Worm (Caenorhabditis elegans) whole organism, L3 larva: ENCODE data around the gene nspb-6.

Experiments
- R02D3.7 ChIP-seq: fragments of 150-350 bp; optimal IDR thresholded peaks from 2 replicates; lab custom pipeline; 2014; ENCODE audit warnings: missing biosample characterization, missing genetic modification characterization
- ZK546.5 ChIP-seq: sonication (generic microtip); optimal IDR thresholded peaks from 2 replicates; lab custom pipeline; 2017; ENCODE audit warnings: missing biosample characterization, missing genetic modification characterization
- aly-2 ChIP-seq: fragments of 150-350 bp; optimal IDR thresholded peaks from 2 replicates; lab custom pipeline; 2014; ENCODE audit warnings: missing biosample characterization, missing genetic modification characterization
- ama-1 ChIP-seq: fragments of 150-350 bp; optimal IDR thresholded peaks from 2 replicates; lab custom pipeline; 2018
- ceh-16 ChIP-seq: sonication (generic microtip); optimal IDR thresholded peaks from 2 replicates; lab custom pipeline; 2017; ENCODE audit warnings: missing biosample characterization, missing genetic modification characterization
- ceh-28 ChIP-seq: fragments of 150-350 bp; optimal IDR thresholded peaks from 2 replicates; lab custom pipeline; 2014; ENCODE audit warnings: missing biosample characterization, missing genetic modification reagents, missing genetic modification characterization
- ceh-9 ChIP-seq: sonication (generic microtip); optimal IDR thresholded peaks from 2 replicates; lab custom pipeline; 2018; ENCODE audit warnings: missing biosample characterization, missing genetic modification characterization
- daf-12 ChIP-seq: fragments of 150-350 bp; optimal IDR thresholded peaks from 2 replicates; lab custom pipeline; 2014; ENCODE audit warnings: missing biosample characterization, missing genetic modification reagents, missing genetic modification characterization
- egl-27 ChIP-seq: sonication (generic microtip); optimal IDR thresholded peaks from 4 replicates; lab custom pipeline; 2017; ENCODE audit warnings: missing biosample characterization, missing genetic modification reagents, missing genetic modification characterization
- elt-1 ChIP-seq: fragments of 150-350 bp; optimal IDR thresholded peaks from 2 replicates; lab custom pipeline; 2014; ENCODE audit warnings: missing biosample characterization, missing genetic modification characterization
- elt-2 ChIP-seq: sonication (generic microtip); optimal IDR thresholded peaks from 2 replicates; lab custom pipeline; 2016; ENCODE audit warnings: missing genetic modification reagents, mild to moderate bottlenecking, missing genetic modification characterization, missing compliant biosample characterization
- eor-1 ChIP-seq, 2 experiments: fragments of 150-350 bp; optimal IDR thresholded peaks; 2 replicates each; lab custom pipeline; 2014 to 2018; ENCODE audit warnings: missing biosample characterization in 2 of 2, missing genetic modification characterization in 2 of 2
- fkh-10 ChIP-seq: sonication (generic microtip); optimal IDR thresholded peaks from 2 replicates; lab custom pipeline; 2017; ENCODE audit warnings: missing biosample characterization, missing genetic modification reagents, missing genetic modification characterization
- fkh-2 ChIP-seq: fragments of 150-350 bp; optimal IDR thresholded peaks from 2 replicates; lab custom pipeline; 2014; ENCODE audit warnings: missing biosample characterization, missing genetic modification reagents, missing genetic modification characterization
- fos-1 ChIP-seq: fragments of 150-350 bp; optimal IDR thresholded peaks from 2 replicates; lab custom pipeline; 2014; ENCODE audit warnings: missing biosample characterization, missing genetic modification characterization
- hmg-11 ChIP-seq: sonication (generic microtip); optimal IDR thresholded peaks from 2 replicates; lab custom pipeline; 2016; ENCODE audit warnings: missing genetic modification characterization, missing compliant biosample characterization
- jun-1 ChIP-seq: fragments of 150-350 bp; optimal IDR thresholded peaks from 2 replicates; lab custom pipeline; 2014; ENCODE audit warnings: missing biosample characterization, missing genetic modification reagents, missing genetic modification characterization
- lin-15B ChIP-seq: fragments of 150-350 bp; optimal IDR thresholded peaks from 2 replicates; lab custom pipeline; 2014; ENCODE audit warnings: missing biosample characterization, missing genetic modification characterization
- lin-39 ChIP-seq: fragments of 150-350 bp; optimal IDR thresholded peaks from 2 replicates; lab custom pipeline; 2018; ENCODE audit warnings: missing biosample characterization, missing genetic modification reagents, missing genetic modification characterization
- lsy-12 ChIP-seq: sonication (generic microtip); optimal IDR thresholded peaks from 2 replicates; lab custom pipeline; 2016; ENCODE audit warnings: mild to moderate bottlenecking, missing genetic modification characterization, missing compliant biosample characterization
- mdl-1 ChIP-seq: fragments of 150-350 bp; optimal IDR thresholded peaks from 2 replicates; lab custom pipeline; 2014; ENCODE audit warnings: missing biosample characterization, missing genetic modification characterization
- mml-1 ChIP-seq: fragments of 150-350 bp; sonication (generic microtip); optimal IDR thresholded peaks from 3 replicates; lab custom pipeline; 2014; ENCODE audit warnings: missing biosample characterization, missing genetic modification characterization
- nhr-11 ChIP-seq: fragments of 150-350 bp; optimal IDR thresholded peaks from 2 replicates; lab custom pipeline; 2014; ENCODE audit warnings: missing biosample characterization, missing genetic modification characterization
- nhr-12 ChIP-seq: fragments of 150-350 bp; optimal IDR thresholded peaks from 2 replicates; lab custom pipeline; 2014; ENCODE audit warnings: missing biosample characterization, missing genetic modification characterization
- nhr-23 ChIP-seq: fragments of 150-350 bp; optimal IDR thresholded peaks from 2 replicates; lab custom pipeline; 2014; ENCODE audit warnings: missing biosample characterization, missing genetic modification reagents, missing genetic modification characterization
- nhr-28 ChIP-seq: fragments of 150-350 bp; optimal IDR thresholded peaks from 2 replicates; lab custom pipeline; 2014; ENCODE audit warnings: missing biosample characterization, missing genetic modification characterization
- nhr-43 ChIP-seq: sonication (generic microtip); optimal IDR thresholded peaks from 2 replicates; lab custom pipeline; 2016; ENCODE audit warnings: mild to moderate bottlenecking, missing genetic modification characterization, missing compliant biosample characterization; ENCODE audit not compliant: poor library complexity, severe bottlenecking
- nhr-67 ChIP-seq: fragments of 150-350 bp; optimal IDR thresholded peaks from 2 replicates; lab custom pipeline; 2014; ENCODE audit warnings: missing biosample characterization, missing genetic modification characterization
- nhr-76 ChIP-seq: fragments of 150-350 bp; sonication (generic microtip); optimal IDR thresholded peaks from 5 replicates; lab custom pipeline; 2014; ENCODE audit warnings: missing biosample characterization, missing genetic modification characterization
- nhr-77 ChIP-seq: fragments of 150-350 bp; optimal IDR thresholded peaks from 2 replicates; lab custom pipeline; 2014; ENCODE audit warnings: missing biosample characterization, missing genetic modification characterization
- pha-4 ChIP-seq: fragments of 150-350 bp; optimal IDR thresholded peaks from 2 replicates; lab custom pipeline; 2014; ENCODE audit warnings: missing biosample characterization, missing genetic modification reagents, missing genetic modification characterization
- pqm-1 ChIP-seq: fragments of 150-350 bp; optimal IDR thresholded peaks from 2 replicates; lab custom pipeline; 2017; ENCODE audit warnings: missing biosample characterization, missing genetic modification characterization, inconsistent platforms
- sea-2 ChIP-seq: fragments of 150-350 bp; sonication (generic microtip); optimal IDR thresholded peaks from 4 replicates; lab custom pipeline; 2014; ENCODE audit warnings: missing biosample characterization, missing genetic modification reagents, missing genetic modification characterization
- snpc-4 ChIP-seq: fragments of 150-350 bp; optimal IDR thresholded peaks from 2 replicates; lab custom pipeline; 2014; ENCODE audit warnings: missing biosample characterization, missing genetic modification characterization
- tbx-2 ChIP-seq: sonication (generic microtip); optimal IDR thresholded peaks from 2 replicates; lab custom pipeline; 2016; ENCODE audit warnings: mild to moderate bottlenecking, missing genetic modification characterization, missing compliant biosample characterization
- unc-39 ChIP-seq: sonication (generic microtip); optimal IDR thresholded peaks from 4 replicates; lab custom pipeline; 2017; ENCODE audit warnings: missing biosample characterization, missing genetic modification characterization
- unc-62 ChIP-seq: fragments of 150-350 bp; sonication (generic microtip); optimal IDR thresholded peaks from 4 replicates; lab custom pipeline; 2014; ENCODE audit warnings: missing biosample characterization, missing genetic modification reagents, missing genetic modification characterization
- ztf-11 ChIP-seq: fragments of 150-350 bp; optimal IDR thresholded peaks from 2 replicates; lab custom pipeline; 2014; ENCODE audit warnings: missing biosample characterization, missing genetic modification characterization
- ztf-4 ChIP-seq: fragments of 150-350 bp; optimal IDR thresholded peaks from 2 replicates; lab custom pipeline; 2014; ENCODE audit warnings: missing biosample characterization, missing genetic modification characterization

nspb-6 gene

DNA sequence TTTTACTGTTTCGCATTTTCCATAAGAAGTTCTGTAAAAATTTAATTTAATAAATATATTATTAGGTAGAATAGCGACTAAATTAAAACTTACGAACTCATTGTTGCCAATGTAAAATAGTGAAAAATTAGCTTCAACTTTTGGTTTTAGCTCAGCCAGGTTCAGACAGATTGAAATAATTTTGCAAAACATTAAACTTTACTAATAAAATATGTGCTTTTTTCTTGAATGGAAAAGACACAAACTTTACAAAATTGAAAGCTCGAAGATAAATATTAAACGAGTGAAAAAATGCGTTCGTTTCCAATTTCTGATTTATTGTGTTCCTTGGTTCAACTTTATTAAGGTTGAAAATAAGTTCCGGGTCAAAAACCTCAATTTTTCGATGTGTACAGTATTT is 15.4 kb upstream of the nspb-6 start, which contains the start of gene srv-22:
Gene srv-22 (minus strand): TSS at position 101 of the 400 bp plus-strand sequence.
- TF ChIP-seq lin-15B: no peak
- TF ChIP-seq mml-1: no peak
- TF ChIP-seq ama-1 (lab: Kevin White, UChicago): no peak
- TF ChIP-seq jun-1 (tag; lab: Kevin White, UChicago): no peak
- no peak for TF ChIP-seq unc-62 (GFP tag; lab: Kevin White, UChicago)
- no peak for TF ChIP-seq ceh-28
- TF ChIP-seq elt-1: no peak
- TF ChIP-seq ceh-9 (tag; lab: Kevin White, UChicago): no peak
- no peak for TF ChIP-seq fkh-10 (GFP tag; lab: Kevin White, UChicago)
- TF ChIP-seq eor-1 (tag; optimal IDR thresholded peaks at IDR 0.05; lab: Kevin White, UChicago): no peak

DNA sequence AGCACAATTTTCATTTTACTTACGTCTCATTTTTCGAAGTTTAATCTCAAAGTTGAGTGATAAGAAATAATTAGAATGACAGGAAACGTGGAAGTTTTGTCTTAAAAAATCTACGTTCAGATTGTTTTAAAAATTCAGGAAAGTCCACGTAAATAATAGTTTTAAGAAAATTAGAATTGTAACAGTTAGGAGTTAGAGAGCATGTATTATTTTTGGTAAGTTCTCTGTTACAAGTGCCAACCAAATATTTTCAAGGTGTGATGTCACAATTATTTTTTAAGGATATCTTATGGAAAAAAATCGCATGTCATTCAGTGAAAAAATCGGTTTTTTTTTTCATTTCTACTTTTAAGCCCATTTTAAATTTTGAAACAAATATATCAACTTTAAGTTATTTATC is 10.8 kb upstream of the nspb-6 start, which contains the start of gene H04M03.11:
Gene H04M03.11 (minus strand): TSS at position 101 of the 400 bp plus-strand sequence.
- TF ChIP-seq jun-1 (tag; lab: Kevin White, UChicago) (no peak), fkh-10 (GFP tag; lab: Kevin White, UChicago) (no peak), ceh-16 (no peak), lsy-12 (no peak), nhr-28 (tag; lab: Kevin White, UChicago) (no peak), lin-15B (no peak), ztf-4 (no peak), ztf-11 (tag; lab: Kevin White, UChicago) (no peak), sea-2 (GFP tag; lab: Kevin White, UChicago) (no peak), nhr-43 (tag; lab: Kevin White, UChicago) (no peak), nhr-76 (tag; lab: Kevin White, UChicago) (no peak), hmg-11 (tag; lab: Kevin White, UChicago) (no peak), pha-4 (tag; lab: Kevin White, UChicago) (no peak), daf-12 (tag; lab: Kevin White, UChicago) (no peak), eor-1 (tag; optimal IDR thresholded peaks at IDR 0.05; lab: Kevin White, UChicago) (no peak), nhr-11 (tag; lab: Kevin White, UChicago) (no peak)

DNA sequence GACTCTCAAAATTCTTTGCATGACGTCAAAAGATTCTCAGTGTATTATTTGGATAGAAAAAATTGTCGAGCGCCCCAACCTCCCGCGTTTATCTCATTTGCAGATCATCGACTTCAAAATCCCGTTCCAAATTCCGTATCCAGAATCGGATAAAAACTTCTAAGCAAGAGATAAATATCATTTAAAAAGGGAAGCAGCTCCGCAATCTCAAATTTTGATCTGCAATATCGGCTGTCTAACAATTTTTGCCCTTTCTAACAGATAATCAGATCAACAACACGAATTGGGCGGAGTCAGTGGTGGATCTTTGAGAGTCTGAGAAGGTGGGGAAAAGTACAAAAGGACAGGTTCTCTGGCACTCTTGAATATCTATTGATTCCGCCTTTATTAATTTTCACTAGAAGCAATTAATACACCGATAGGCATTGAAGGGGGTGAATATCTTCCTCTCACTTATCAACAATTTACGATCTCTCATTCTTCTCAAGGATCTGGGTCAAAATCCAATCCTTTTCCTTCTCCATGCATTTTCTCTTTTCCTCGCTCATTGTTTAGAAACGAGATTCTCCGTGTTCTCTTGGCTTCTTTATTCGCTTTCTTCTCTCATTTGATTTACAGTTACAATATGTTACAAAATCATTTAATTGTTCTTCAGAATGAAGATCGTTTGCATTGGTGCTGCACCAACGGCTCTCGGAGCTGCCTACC is 10.0 kb upstream of the nspb-6 start, which contains the start of gene glf-1:
Gene glf-1 (plus strand): TSS at position 656 of the 708 bp plus-strand sequence.
- TF ChIP-seq unc-39 (tag; lab: Kevin White, UChicago) (no peak), pqm-1 (no peak), daf-12 (tag; lab: Kevin White, UChicago) (no peak), hmg-11 (tag; lab: Kevin White, UChicago) (no peak), nhr-23 (tag; lab: Kevin White, UChicago) (peak; percentile 30), egl-27 (no peak), fkh-2 (tag; lab: Kevin White, UChicago) (no peak), elt-1 (peak; percentile 84), ZK546.5 (tag; lab: Kevin White, UChicago) (no peak), nhr-43 (tag; lab: Kevin White, UChicago) (peak; percentile 1)

DNA sequence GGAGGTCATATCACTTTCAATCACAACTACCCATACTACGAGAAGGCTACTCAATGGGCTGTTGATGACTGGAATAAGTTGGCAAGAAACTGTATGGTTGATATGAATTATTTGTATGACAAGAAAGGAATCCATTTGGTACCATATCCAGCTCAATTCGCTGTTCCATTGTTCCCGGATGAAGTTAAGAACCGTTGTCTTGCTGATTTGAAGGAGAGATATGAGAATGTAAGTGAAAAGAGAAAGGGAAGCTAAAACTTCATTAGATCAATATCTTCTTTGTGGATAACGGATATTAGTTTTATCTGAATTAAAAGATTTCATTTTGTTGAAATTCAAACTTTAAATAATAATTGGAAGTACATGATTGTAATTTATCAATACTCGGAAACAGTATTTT is 8.7 kb upstream of the nspb-6 start:
- TF ChIP-seq pqm-1: no peak
- no peak for TF ChIP-seq elt-2 (tag; lab: Kevin White, UChicago)
- TF ChIP-seq tbx-2 (tag; lab: Kevin White, UChicago): no peak
- TF ChIP-seq nhr-67 (tag; lab: Kevin White, UChicago): no peak
- no peak for TF ChIP-seq fos-1 (tag; lab: Kevin White, UChicago)
- TF ChIP-seq aly-2: no peak
- no peak for TF ChIP-seq ceh-9 (tag; lab: Kevin White, UChicago)
- TF ChIP-seq lsy-12: no peak
- TF ChIP-seq R02D3.7 (tag; lab: Kevin White, UChicago): no peak
- no peak for TF ChIP-seq fkh-2 (tag; lab: Kevin White, UChicago)

DNA sequence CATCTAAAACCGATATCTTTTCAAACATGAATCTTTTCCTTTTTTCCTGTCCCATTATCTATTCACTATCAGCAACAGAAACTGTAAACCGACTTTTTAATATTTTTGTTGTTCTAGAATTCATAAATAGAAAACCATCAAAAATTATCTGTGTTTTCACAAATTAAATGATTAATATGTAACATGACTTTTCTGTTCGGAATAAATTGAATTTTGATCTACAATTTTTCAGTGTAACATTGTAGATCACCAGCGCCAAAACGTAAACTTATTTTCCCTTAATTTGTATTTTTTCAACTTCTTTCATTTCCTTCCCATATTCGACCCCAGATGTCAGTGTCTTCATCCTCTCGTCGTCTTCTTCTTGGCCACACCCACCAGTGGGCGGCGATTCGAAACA is 4.0 kb upstream of the nspb-6 start, which contains the start of gene H04M03.3:
Gene H04M03.3 (plus strand): TSS at position 301 of the 400 bp plus-strand sequence.
- TF ChIP-seq mdl-1 (tag; lab: Kevin White, UChicago) (no peak), ceh-28 (no peak), lin-39 (tag; lab: Kevin White, UChicago) (no peak), nhr-67 (tag; lab: Kevin White, UChicago) (no peak), eor-1 (tag; optimal IDR thresholded peaks at IDR 0.05; lab: Kevin White, UChicago) (no peak), pha-4 (tag; lab: Kevin White, UChicago) (no peak), nhr-43 (tag; lab: Kevin White, UChicago) (no peak), pqm-1 (no peak), jun-1 (tag; lab: Kevin White, UChicago) (no peak), lin-15B (no peak), mml-1 (no peak), nhr-12 (tag; lab: Kevin White, UChicago) (no peak), ceh-9 (tag; lab: Kevin White, UChicago) (no peak), daf-12 (tag; lab: Kevin White, UChicago) (no peak), snpc-4 (tag; lab: Kevin White, UChicago) (no peak), nhr-77 (tag; lab: Kevin White, UChicago) (no peak), tbx-2 (tag; lab: Kevin White, UChicago) (no peak)
